Fruit fly (Drosophila melanogaster) Kc167 (cell line): ENCODE measurements around the gene CG45067.

Experiments
- Myc ChIP-seq: fragments of >200 bp; optimal IDR thresholded peaks from 2 replicates; lab custom pipeline; 2017; ENCODE audit warnings: missing external identifiers
- h ChIP-seq: fragments of >200 bp; optimal IDR thresholded peaks from 3 replicates; lab custom pipeline; 2018; ENCODE audit warnings: missing external identifiers
- insv ChIP-seq: fragments of >200 bp; optimal IDR thresholded peaks from 3 replicates; lab custom pipeline; 2018; ENCODE audit warnings: missing external identifiers
- psq ChIP-seq: fragments of >200 bp; optimal IDR thresholded peaks from 2 replicates; lab custom pipeline; 2017; ENCODE audit warnings: missing external identifiers
- ttk ChIP-seq: sonication (Bioruptor generic); optimal IDR thresholded peaks from 2 replicates; lab custom pipeline; 2017; ENCODE audit warnings: missing external identifiers

DNA sequence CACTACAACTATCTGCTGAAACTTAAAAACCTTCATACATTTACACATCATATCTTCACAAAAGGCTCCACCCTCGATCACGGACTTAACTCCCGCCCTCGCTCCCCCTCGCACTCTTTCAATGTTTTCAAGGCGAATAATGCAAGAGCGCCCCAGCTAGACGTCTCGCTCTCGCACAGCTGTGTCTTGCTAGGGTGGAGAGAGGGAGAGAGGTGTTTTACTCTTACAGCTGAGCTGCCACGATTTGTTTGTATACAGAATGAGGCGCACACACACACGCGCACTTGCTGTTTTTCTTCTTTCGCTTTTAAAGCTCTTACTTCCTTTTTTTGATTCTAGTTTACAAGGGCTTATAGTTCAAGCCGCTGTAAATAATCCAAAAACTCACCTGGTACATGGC, 44.5 kb downstream of the CG45067 start:
- no peak for TF ChIP-seq psq
- no peak for TF ChIP-seq h (lab: Kevin White, UChicago)
- no peak for TF ChIP-seq ttk (lab: Kevin White, UChicago)
- TF ChIP-seq Myc (lab: Kevin White, UChicago) = no peak
- no peak for TF ChIP-seq insv (lab: Kevin White, UChicago)
